1 fruit fly cellular context compared by ENCODE assay signal in genomic region chr3L:18194998-18195604, dm6.
TF ChIP-seq lines count a peak whose summit lies in the region.

No protein-coding gene starts in this region.

TF ChIP-seq in whole organism, embryonic, 481 proteins besides CTCF, POLR2A, EP300 and RAD21 (continued from another document):
- TF ChIP-seq pnt (GFP tag; optimal IDR thresholded peaks at IDR 0.05; lab: Kevin White, UChicago) (no peak), run (tag; optimal IDR thresholded peaks at IDR 0.05; lab: Kevin White, UChicago) (no peak), chm (GFP tag; IDR thresholded peaks at IDR 0.05; lab: Robert Waterston, UW) (no peak), CG8089 (GFP tag; optimal IDR thresholded peaks at IDR 0.05; lab: Kevin White, UChicago) (no peak), sug (tag; optimal IDR thresholded peaks at IDR 0.05; lab: Kevin White, UChicago) (no peak), seq (GFP tag; IDR thresholded peaks at IDR 0.05; lab: Robert Waterston, UW) (no peak), pfk (GFP tag; optimal IDR thresholded peaks at IDR 0.05; lab: Kevin White, UChicago) (no peak), CG8924 (tag; optimal IDR thresholded peaks at IDR 0.05; lab: Kevin White, UChicago) (no peak), corto (GFP tag; optimal IDR thresholded peaks at IDR 0.05; lab: Kevin White, UChicago) (peak; percentile 87), CG11085 (GFP tag; IDR thresholded peaks at IDR 0.05; lab: Robert Waterston, UW) (no peak), CG12391 (tag; optimal IDR thresholded peaks at IDR 0.05; lab: Kevin White, UChicago) (no peak), Drgx (GFP tag; IDR thresholded peaks at IDR 0.05; lab: Robert Waterston, UW) (peak; percentile 61), sisA (GFP tag; IDR thresholded peaks at IDR 0.05; lab: Robert Waterston, UW) (no peak), CG6854 (GFP tag; optimal IDR thresholded peaks at IDR 0.05; lab: Kevin White, UChicago) (no peak), CG2678 (tag; optimal IDR thresholded peaks at IDR 0.05; lab: Kevin White, UChicago) (no peak)
